Worm (Caenorhabditis elegans) whole organism, L4/young adult: ENCODE measurements around the gene let-716.

Experiments
- W03F9.2 ChIP-seq: fragments of 150-350 bp; optimal IDR thresholded peaks from 2 replicates; lab custom pipeline; 2014; ENCODE audit warnings: missing biosample characterization, missing genetic modification characterization
- dao-5 ChIP-seq: sonication (generic microtip); optimal IDR thresholded peaks from 2 replicates; lab custom pipeline; 2016; ENCODE audit warnings: missing genotype, missing genetic modification characterization, moderate library complexity, missing compliant biosample characterization
- him-1 ChIP-seq: sonication (generic microtip); optimal IDR thresholded peaks from 2 replicates; lab custom pipeline; 2016; ENCODE audit warnings: missing genotype, missing genetic modification reagents, missing genetic modification characterization, missing compliant biosample characterization

The let-716 gene

DNA sequence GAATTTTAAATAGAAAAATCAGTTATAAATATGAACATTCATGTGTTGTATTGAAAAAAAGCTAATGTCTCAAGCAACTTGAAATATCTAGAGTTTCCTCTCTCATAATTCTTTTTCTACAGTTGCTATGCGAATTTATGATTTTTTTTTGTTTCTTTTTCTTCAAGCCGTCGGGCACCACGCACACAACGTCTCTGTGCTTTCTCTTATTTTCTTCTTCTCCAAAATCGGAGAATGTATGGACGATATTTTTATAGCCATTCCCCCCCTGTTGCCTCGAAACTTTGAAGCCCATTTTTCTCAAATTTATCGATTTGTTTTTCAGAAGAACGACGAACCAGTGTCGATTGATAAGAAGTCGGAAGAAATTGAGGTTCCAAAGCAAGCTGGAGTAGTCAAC is 26.6 kb upstream of the let-716 start:
- TF ChIP-seq dao-5 = no peak
- TF ChIP-seq W03F9.2 (tag; lab: Kevin White, UChicago) = no peak
- TF ChIP-seq him-1 (tag; lab: Kevin White, UChicago) = no peak

ce11 chrIII:6358704-6359103 is 24.6 kb upstream of the let-716 start:
- TF ChIP-seq W03F9.2 (tag; lab: Kevin White, UChicago) (no peak), him-1 (tag; lab: Kevin White, UChicago) (no peak), dao-5 (no peak)

ce11 chrIII:6359171-6359854 is 24.0 kb upstream of the let-716 start:
- TF ChIP-seq him-1 (tag; lab: Kevin White, UChicago) (no peak), dao-5 (no peak), W03F9.2 (tag; lab: Kevin White, UChicago) (no peak)

- no peak for TF ChIP-seq dao-5
- no peak for TF ChIP-seq W03F9.2 (tag; lab: Kevin White, UChicago)
- no peak for TF ChIP-seq him-1 (tag; lab: Kevin White, UChicago)
Observed at ce11 chrIII:6360114-6360513, 23.2 kb upstream of the let-716 start.

- no peak for TF ChIP-seq W03F9.2 (tag; lab: Kevin White, UChicago)
- no peak for TF ChIP-seq him-1 (tag; lab: Kevin White, UChicago)
- TF ChIP-seq dao-5 = no peak
Observed at ce11 chrIII:6360825-6361224, 22.5 kb upstream of the let-716 start.

- no peak for TF ChIP-seq dao-5
- no peak for TF ChIP-seq W03F9.2 (tag; lab: Kevin White, UChicago)
- no peak for TF ChIP-seq him-1 (tag; lab: Kevin White, UChicago)
Observed at ce11 chrIII:6361560-6361959, 21.8 kb upstream of the let-716 start.

DNA sequence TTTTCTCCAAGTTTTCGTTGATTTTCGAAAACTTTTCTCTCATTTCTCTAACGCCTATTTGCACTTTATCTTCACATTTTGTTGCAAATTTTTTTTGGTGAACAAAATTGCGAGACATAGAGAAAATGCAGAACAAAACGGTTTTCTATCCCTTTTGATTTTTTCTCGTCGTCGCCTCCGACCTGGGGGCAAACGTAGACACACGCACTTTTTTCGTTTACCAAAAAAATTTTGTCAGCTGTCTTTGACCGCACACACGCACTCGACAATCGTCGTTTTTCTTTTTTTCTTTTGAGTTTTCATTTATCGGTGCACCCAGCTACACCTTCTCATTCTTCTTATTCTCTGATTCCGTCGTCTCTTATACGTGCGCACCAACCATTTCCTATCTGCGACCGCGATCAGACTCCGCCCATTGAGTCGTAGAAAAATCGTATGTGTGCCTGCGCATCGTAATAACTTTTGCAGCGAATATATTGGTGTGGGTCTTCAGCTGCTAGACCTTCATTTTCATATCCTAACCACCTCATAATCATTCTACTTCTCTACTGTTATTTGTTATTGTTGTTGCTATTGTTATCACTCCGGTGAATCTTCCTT is 20.9 kb upstream of the let-716 start:
- no peak for TF ChIP-seq dao-5
- TF ChIP-seq W03F9.2 (tag; lab: Kevin White, UChicago) = no peak
- no peak for TF ChIP-seq him-1 (tag; lab: Kevin White, UChicago)

DNA sequence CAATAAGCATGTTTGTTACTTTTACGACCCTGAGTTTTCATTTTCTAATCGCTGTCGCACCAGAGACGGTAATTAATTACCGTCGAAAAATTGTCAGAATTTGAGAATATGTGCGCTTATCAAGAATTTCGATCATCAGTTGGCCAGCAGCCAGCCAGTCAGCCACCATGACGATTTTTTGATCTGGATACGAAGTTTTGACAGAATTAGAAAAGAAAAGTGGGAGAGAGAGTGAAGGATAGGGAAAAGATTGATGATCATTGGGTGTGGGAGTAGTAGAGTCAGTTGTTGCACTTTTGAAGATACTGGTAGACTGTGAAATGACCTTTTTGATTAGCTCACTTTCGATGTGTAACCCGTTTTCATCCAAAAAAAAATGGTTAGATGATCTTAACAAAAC is 19.0 kb upstream of the let-716 start:
- TF ChIP-seq dao-5 (no peak), him-1 (tag; lab: Kevin White, UChicago) (no peak), W03F9.2 (tag; lab: Kevin White, UChicago) (no peak)

- no peak for TF ChIP-seq W03F9.2 (tag; lab: Kevin White, UChicago)
- TF ChIP-seq dao-5 = no peak
- no peak for TF ChIP-seq him-1 (tag; lab: Kevin White, UChicago)
Observed at ce11 chrIII:6367712-6368111, 15.6 kb upstream of the let-716 start, which contains the start of the genes C56G2.15 and thoc-2. TSS of gene C56G2.15 (minus strand) at chrIII:6367899. TSS of gene thoc-2 (plus strand) at chrIII:6368042.

ce11 chrIII:6368524-6368923 is 14.8 kb upstream of the let-716 start:
- TF ChIP-seq him-1 (tag; lab: Kevin White, UChicago) (no peak), dao-5 (no peak), W03F9.2 (tag; lab: Kevin White, UChicago) (no peak)

- no peak for TF ChIP-seq him-1 (tag; lab: Kevin White, UChicago)
- TF ChIP-seq dao-5 = no peak
- TF ChIP-seq W03F9.2 (tag; lab: Kevin White, UChicago) = no peak
Observed at ce11 chrIII:6373850-6374474, 9.4 kb upstream of the let-716 start.

- TF ChIP-seq W03F9.2 (tag; lab: Kevin White, UChicago) = peak; percentile 69
- TF ChIP-seq dao-5 = no peak
- TF ChIP-seq him-1 (tag; lab: Kevin White, UChicago) = no peak
Observed at ce11 chrIII:6374947-6375415, 8.4 kb upstream of the let-716 start, which contains the start of the genes rps-13 and nfx-1. TSS of gene rps-13 (minus strand) at chrIII:6374997. TSS of gene nfx-1 (plus strand) at chrIII:6375379.

- TF ChIP-seq W03F9.2 (tag; lab: Kevin White, UChicago) (no peak), him-1 (tag; lab: Kevin White, UChicago) (no peak)
Observed at ce11 chrIII:6379129-6379528, 4.2 kb upstream of the let-716 start, which contains the start of gene C16A3.6. TSS of gene C16A3.6 (plus strand) at chrIII:6379212.

ce11 chrIII:6380472-6380871 is 2.9 kb upstream of the let-716 start, which contains the start of gene C16A3.5:
TSS of gene C16A3.5 (plus strand) at chrIII:6380772.
- TF ChIP-seq him-1 (tag; lab: Kevin White, UChicago) (no peak), dao-5 (no peak)
